Worm (Caenorhabditis elegans) whole organism, mixed stage, embryonic: ENCODE data around the gene rfth-1.

Source experiments
- ceh-39 ChIP-seq: fragments of 150-350 bp; optimal IDR thresholded peaks from 2 replicates; lab custom pipeline; 2014; ENCODE audit warnings: missing biosample characterization, missing genetic modification characterization
- drap-1 ChIP-seq: fragments of 200-800 bp; sonication (Bioruptor generic); optimal IDR thresholded peaks from 3 replicates; lab custom pipeline; 2018; ENCODE audit warnings: mild to moderate bottlenecking, missing genetic modification characterization, missing compliant biosample characterization
- elt-3 ChIP-seq: fragments of 150-350 bp; optimal IDR thresholded peaks from 2 replicates; lab custom pipeline; 2014; ENCODE audit warnings: missing biosample characterization, missing genetic modification characterization
- lin-13 ChIP-seq: fragments of 150-350 bp; optimal IDR thresholded peaks from 2 replicates; lab custom pipeline; 2014; ENCODE audit warnings: missing biosample characterization, missing genetic modification characterization
- mep-1 ChIP-seq: fragments of 150-350 bp; optimal IDR thresholded peaks from 2 replicates; lab custom pipeline; 2017; ENCODE audit warnings: missing biosample characterization, missing genetic modification reagents, missing genetic modification characterization, inconsistent platforms
- nhr-28 ChIP-seq: fragments of 150-350 bp; optimal IDR thresholded peaks from 2 replicates; lab custom pipeline; 2014; ENCODE audit warnings: missing biosample characterization, missing genetic modification characterization
- nhr-76 ChIP-seq: sonication (generic microtip); optimal IDR thresholded peaks from 2 replicates; lab custom pipeline; 2017; ENCODE audit warnings: missing biosample characterization, missing genetic modification characterization
- pha-4 ChIP-seq: fragments of 150-350 bp; optimal IDR thresholded peaks from 2 replicates; lab custom pipeline; 2018; ENCODE audit warnings: missing biosample characterization, missing genetic modification reagents, missing genetic modification characterization
- sem-2 ChIP-seq: fragments of 200-800 bp; sonication (Bioruptor generic); optimal IDR thresholded peaks from 2 replicates; lab custom pipeline; 2018; ENCODE audit warnings: mild to moderate bottlenecking, missing genetic modification characterization, missing compliant biosample characterization
- snpc-4 ChIP-seq: fragments of 150-350 bp; optimal IDR thresholded peaks from 2 replicates; lab custom pipeline; 2014; ENCODE audit warnings: missing biosample characterization, missing genetic modification characterization
- unc-39 ChIP-seq: fragments of 150-350 bp; optimal IDR thresholded peaks from 2 replicates; lab custom pipeline; 2014; ENCODE audit warnings: missing biosample characterization, missing genetic modification characterization
- ztf-11 ChIP-seq: fragments of 150-350 bp; optimal IDR thresholded peaks from 2 replicates; lab custom pipeline; 2014; ENCODE audit warnings: missing biosample characterization, missing genetic modification characterization

DNA sequence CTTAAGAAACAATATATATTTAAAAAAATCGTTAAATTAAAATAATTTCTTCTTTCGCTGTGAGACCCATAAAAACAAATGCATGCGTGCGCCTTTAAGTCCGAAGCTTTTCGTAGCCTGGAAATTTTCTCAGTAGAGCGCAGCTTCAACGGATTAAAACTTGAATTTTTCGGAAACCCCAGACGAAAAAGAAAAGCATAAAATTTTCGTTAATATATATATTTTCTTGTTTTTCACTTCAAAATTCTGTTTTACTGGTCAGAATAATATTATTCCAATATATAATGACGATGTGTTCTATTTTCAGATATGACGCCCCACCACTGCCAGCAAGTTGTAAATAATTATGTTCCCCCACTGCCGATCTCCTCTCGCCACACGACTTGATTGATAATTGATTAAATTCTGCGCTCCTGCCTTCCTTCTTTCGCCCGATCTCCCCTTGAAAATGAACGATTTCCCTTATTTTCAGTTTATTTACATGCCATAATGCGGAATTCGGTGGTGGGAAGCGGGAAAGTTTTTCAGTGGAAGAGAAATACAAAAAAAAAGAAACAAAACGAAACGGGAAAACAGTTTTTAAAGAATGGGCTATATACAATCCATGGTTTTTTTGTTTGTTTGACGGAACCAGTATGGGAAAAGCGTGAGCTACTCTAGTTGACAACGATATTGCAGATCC lies 42.9 kb downstream of the rfth-1 start:
- TF ChIP-seq pha-4 (tag; lab: Kevin White, UChicago), result no peak
- TF ChIP-seq unc-39, result no peak
- no peak for TF ChIP-seq nhr-76 (tag; lab: Kevin White, UChicago)
- no peak for TF ChIP-seq elt-3
- TF ChIP-seq snpc-4 (tag; lab: Kevin White, UChicago), result no peak
- no peak for TF ChIP-seq ztf-11 (tag; lab: Kevin White, UChicago)
- TF ChIP-seq ceh-39 (tag; lab: Kevin White, UChicago), result no peak
- TF ChIP-seq sem-2 (GFP tag; lab: Kevin White, UChicago), result no peak
- TF ChIP-seq mep-1, result no peak
- TF ChIP-seq nhr-28, result no peak
- TF ChIP-seq drap-1, result no peak
- TF ChIP-seq lin-13 (tag; lab: Kevin White, UChicago), result no peak
